Worm (Caenorhabditis elegans) whole organism, late embryonic: ENCODE results near the gene ZK185.1.

ENCODE experiments used
- K02D7.2 ChIP-seq: sonication (generic microtip); optimal IDR thresholded peaks from 2 replicates; lab custom pipeline; 2017; ENCODE audit warnings: mild to moderate bottlenecking, missing genetic modification characterization, missing compliant biosample characterization
- ceh-14 ChIP-seq: sonication (generic microtip); optimal IDR thresholded peaks from 2 replicates; lab custom pipeline; 2016; ENCODE audit warnings: missing genotype, missing genetic modification characterization, missing compliant biosample characterization
- hlh-30 ChIP-seq: sonication (generic microtip); optimal IDR thresholded peaks from 2 replicates; lab custom pipeline; 2017; ENCODE audit warnings: antibody characterized with exemption, missing genetic modification characterization, missing compliant biosample characterization; ENCODE audit not compliant: insufficient read depth
- pha-2 ChIP-seq: sonication (generic microtip); optimal IDR thresholded peaks from 2 replicates; lab custom pipeline; 2017; ENCODE audit warnings: mild to moderate bottlenecking, missing genetic modification characterization, missing compliant biosample characterization
- pha-4 ChIP-seq: fragments of 150-350 bp; optimal IDR thresholded peaks from 2 replicates; lab custom pipeline; 2018; ENCODE audit warnings: missing biosample characterization, missing genetic modification reagents, missing genetic modification characterization
- sox-4 ChIP-seq: sonication (generic microtip); optimal IDR thresholded peaks from 2 replicates; lab custom pipeline; 2017; ENCODE audit warnings: mild to moderate bottlenecking, missing genetic modification characterization, inconsistent platforms, missing compliant biosample characterization
- unc-55 ChIP-seq: sonication (generic microtip); optimal IDR thresholded peaks from 2 replicates; lab custom pipeline; 2017; ENCODE audit warnings: missing biosample characterization, missing genetic modification reagents, missing genetic modification characterization

- TF ChIP-seq K02D7.2 (tag; lab: Kevin White, UChicago) (no peak), unc-55 (GFP tag; lab: Kevin White, UChicago) (no peak), hlh-30 (tag; lab: Kevin White, UChicago) (no peak), pha-2 (tag; lab: Kevin White, UChicago) (no peak), pha-4 (tag; lab: Kevin White, UChicago) (no peak), ceh-14 (tag; lab: Kevin White, UChicago) (no peak), sox-4 (tag; lab: Kevin White, UChicago) (no peak)
These were observed 16.2 kb downstream of the ZK185.1 start for ce11 chrIV:4564541-4564940.
